Worm (Caenorhabditis elegans): Measurements from ENCODE around the gene somi-1.

ce11 chrV:13406032-13406431 is 14.8 kb upstream of the somi-1 start, which contains the start of gene cutl-1:
- no peak for TF ChIP-seq nhr-76 (tag; optimal IDR thresholded peaks at IDR 0.05)
- no peak for TF ChIP-seq nhr-237 (tag; optimal IDR thresholded peaks at IDR 0.05)
- TF ChIP-seq lsy-2 (tag; optimal IDR thresholded peaks at IDR 0.05) = peak; percentile 4
- no peak for TF ChIP-seq blmp-1 (tag; optimal IDR thresholded peaks at IDR 0.05)
- no peak for TF ChIP-seq pha-4 (tag; optimal IDR thresholded peaks at IDR 0.05)
- no peak for TF ChIP-seq nhr-28 (tag; optimal IDR thresholded peaks at IDR 0.05)
- TF ChIP-seq sem-2 (GFP tag; optimal IDR thresholded peaks at IDR 0.05) = no peak
- no peak for TF ChIP-seq hlh-1 (tag; optimal IDR thresholded peaks at IDR 0.05)
- TF ChIP-seq ztf-11 (tag; optimal IDR thresholded peaks at IDR 0.05) = no peak
- no peak for TF ChIP-seq elt-3 (tag; optimal IDR thresholded peaks at IDR 0.05)
- TF ChIP-seq mls-2 (tag; optimal IDR thresholded peaks at IDR 0.05) = no peak
- TF ChIP-seq snpc-4 (tag; optimal IDR thresholded peaks at IDR 0.05) = no peak
- no peak for TF ChIP-seq lin-13 (tag; optimal IDR thresholded peaks at IDR 0.05)
- TF ChIP-seq cnd-1 (tag; optimal IDR thresholded peaks at IDR 0.05) = no peak

Measured in whole organism, mixed stage, embryonic.